Worm (Caenorhabditis elegans) whole organism, young adult: ENCODE data around the gene srw-33.
A peak's percentile ranks its signal among the peaks of the same experiment; 100 is the strongest.

Experiments
- B0035.1 ChIP-seq: sonication (generic microtip); optimal IDR thresholded peaks from 2 replicates; lab custom pipeline; 2016; ENCODE audit warnings: missing genetic modification characterization, mild to moderate bottlenecking, missing compliant biosample characterization, missing genotype, missing genetic modification reagents
- B0261.1 ChIP-seq: sonication (generic microtip); optimal IDR thresholded peaks from 2 replicates; lab custom pipeline; 2016; ENCODE audit warnings: mild to moderate bottlenecking, missing genetic modification characterization, moderate library complexity, missing compliant biosample characterization
- F49E8.2 ChIP-seq: sonication (generic microtip); optimal IDR thresholded peaks from 3 replicates; lab custom pipeline; 2017; ENCODE audit warnings: missing genetic modification characterization, mild to moderate bottlenecking, missing compliant biosample characterization, antibody characterized with exemption, moderate library complexity; ENCODE audit not compliant: insufficient read depth
- F55B11.4 ChIP-seq: sonication (generic microtip); optimal IDR thresholded peaks from 2 replicates; lab custom pipeline; 2016; ENCODE audit warnings: missing compliant biosample characterization, missing genetic modification characterization, borderline replicate concordance; ENCODE audit not compliant: insufficient read depth
- Y53G8AR.9 ChIP-seq: fragments of 200-800 bp; sonication (Bioruptor generic); conservative IDR thresholded peaks from 2 replicates; pipeline ENCODE4 v1.3.6; 2022; ENCODE audit warnings: missing genetic modification reagents, missing genetic modification characterization, missing compliant biosample characterization
- Y67H2A.10 ChIP-seq: fragments of 200-800 bp; sonication (Bioruptor generic); conservative IDR thresholded peaks from 2 replicates; pipeline ENCODE4 v1.3.6; 2022; ENCODE audit warnings: missing genetic modification reagents, missing genetic modification characterization, missing compliant biosample characterization
- Y95B8A.8 ChIP-seq: fragments of 200-800 bp; sonication (Bioruptor generic); IDR thresholded peaks from 2 replicates; pipeline ENCODE4 v1.3.6; 2022; ENCODE audit warnings: missing genetic modification reagents, missing genetic modification characterization, missing compliant biosample characterization
- ama-1 ChIP-seq, 3 experiments: fragments of 150-350 bp in 1 of 3; sonication (generic microtip) in 2 of 3; optimal IDR thresholded peaks; 2 replicates each; lab custom pipeline; 2014 to 2018; ENCODE audit warnings: missing biosample characterization in 2 of 3, missing genetic modification characterization in 2 of 3, missing genetic modification reagents in 2 of 3
- aptf-2 ChIP-seq: fragments of 200-800 bp; sonication (Bioruptor generic); conservative IDR thresholded peaks from 2 replicates; pipeline ENCODE4 v1.3.6; 2022; ENCODE audit warnings: missing genetic modification reagents, missing genetic modification characterization, missing compliant biosample characterization
- athp-1 ChIP-seq: sonication (generic microtip); optimal IDR thresholded peaks from 2 replicates; lab custom pipeline; 2017; ENCODE audit warnings: mild to moderate bottlenecking, missing genetic modification characterization, missing compliant biosample characterization
- attf-3 ChIP-seq: fragments of 200-800 bp; sonication (Bioruptor generic); conservative IDR thresholded peaks from 2 replicates; pipeline ENCODE4 v1.3.6; 2022; ENCODE audit warnings: missing genetic modification reagents, missing genetic modification characterization, missing compliant biosample characterization
- attf-5 ChIP-seq: fragments of 200-800 bp; sonication (Bioruptor generic); optimal IDR thresholded peaks from 2 replicates; lab custom pipeline; 2018; ENCODE audit warnings: mild to moderate bottlenecking, missing genetic modification characterization, missing compliant biosample characterization
- bed-1 ChIP-seq: fragments of 200-800 bp; sonication (Bioruptor generic); IDR thresholded peaks from 2 replicates; pipeline ENCODE4 v1.3.6; 2022; ENCODE audit warnings: missing genetic modification reagents, missing genetic modification characterization, missing compliant biosample characterization
- bed-2 ChIP-seq: fragments of 200-800 bp; sonication (Bioruptor generic); IDR thresholded peaks from 2 replicates; pipeline ENCODE4 v1.3.6; 2022; ENCODE audit warnings: missing genetic modification reagents, missing genetic modification characterization, missing compliant biosample characterization
- cebp-1 ChIP-seq, 2 experiments: fragments of 200-800 bp in 1 of 2; sonication (Bioruptor generic) in 1 of 2; sonication (generic microtip) in 1 of 2; IDR thresholded peaks in 1 of 2; optimal IDR thresholded peaks in 1 of 2; 2 replicates each; pipeline versions ENCODE4 v1.3.6 to Lab custom; 2017 to 2022; ENCODE audit warnings: missing compliant biosample characterization in 2 of 2, missing genetic modification characterization in 2 of 2, mild to moderate bottlenecking in 1 of 2, missing genetic modification reagents in 1 of 2, moderate library complexity in 1 of 2
- ceh-79 ChIP-seq: sonication (generic microtip); optimal IDR thresholded peaks from 2 replicates; lab custom pipeline; 2017; ENCODE audit warnings: mild to moderate bottlenecking, missing genetic modification characterization, missing compliant biosample characterization
- ceh-91 ChIP-seq: fragments of 200-800 bp; sonication (Bioruptor generic); IDR thresholded peaks from 2 replicates; pipeline ENCODE4 v1.3.6; 2022; ENCODE audit warnings: missing genetic modification reagents, missing genetic modification characterization, missing compliant biosample characterization
- die-1 ChIP-seq: sonication (generic microtip); optimal IDR thresholded peaks from 2 replicates; lab custom pipeline; 2016; ENCODE audit warnings: missing genotype, mild to moderate bottlenecking, missing genetic modification characterization, missing compliant biosample characterization
- dox-1 ChIP-seq: fragments of 200-800 bp; sonication (Bioruptor generic); IDR thresholded peaks from 2 replicates; pipeline ENCODE4 v1.3.6; 2022; ENCODE audit warnings: missing genetic modification reagents, missing genetic modification characterization, missing compliant biosample characterization
- efl-1 ChIP-seq: fragments of 150-350 bp; optimal IDR thresholded peaks from 2 replicates; lab custom pipeline; 2014; ENCODE audit warnings: missing biosample characterization, missing genetic modification reagents, missing genetic modification characterization
- egl-18 ChIP-seq: fragments of 200-800 bp; sonication (Bioruptor generic); IDR thresholded peaks from 2 replicates; pipeline ENCODE4 v1.3.6; 2022; ENCODE audit warnings: missing genetic modification reagents, missing genetic modification characterization, missing compliant biosample characterization
- gei-17 ChIP-seq: fragments of 200-800 bp; sonication (Bioruptor generic); optimal IDR thresholded peaks from 2 replicates; lab custom pipeline; 2018; ENCODE audit warnings: mild to moderate bottlenecking, missing genetic modification characterization, missing compliant biosample characterization
- him-1 ChIP-seq: sonication (generic microtip); optimal IDR thresholded peaks from 2 replicates; lab custom pipeline; 2016; ENCODE audit warnings: missing genotype, missing genetic modification reagents, missing genetic modification characterization, missing compliant biosample characterization
- hmg-1.2 ChIP-seq: fragments of 200-800 bp; sonication (Bioruptor generic); IDR thresholded peaks from 2 replicates; pipeline ENCODE4 v1.3.6; 2022; ENCODE audit warnings: missing genetic modification reagents, missing genetic modification characterization, missing compliant biosample characterization
- hrde-1 ChIP-seq: sonication (generic microtip); optimal IDR thresholded peaks from 2 replicates; lab custom pipeline; 2016; ENCODE audit warnings: missing genetic modification characterization, mild to moderate bottlenecking, missing compliant biosample characterization, moderate library complexity, missing genotype, missing genetic modification reagents, borderline replicate concordance
- hsf-1 ChIP-seq: fragments of 200-800 bp; sonication (Bioruptor generic); IDR thresholded peaks from 2 replicates; pipeline ENCODE4 v1.3.6; 2022; ENCODE audit warnings: missing genetic modification reagents, missing genetic modification characterization, missing compliant biosample characterization
- let-526 ChIP-seq: fragments of 200-800 bp; sonication (Bioruptor generic); IDR thresholded peaks from 2 replicates; pipeline ENCODE4 v1.3.6; 2022; ENCODE audit warnings: missing genetic modification reagents, missing genetic modification characterization, missing compliant biosample characterization
- lsy-27 ChIP-seq: sonication (generic microtip); optimal IDR thresholded peaks from 2 replicates; lab custom pipeline; 2017; ENCODE audit warnings: missing genetic modification characterization, mild to moderate bottlenecking, missing compliant biosample characterization, antibody characterized with exemption, missing genotype, borderline replicate concordance; ENCODE audit not compliant: insufficient read depth
- madf-8 ChIP-seq: fragments of 200-800 bp; sonication (Bioruptor generic); conservative IDR thresholded peaks from 2 replicates; pipeline ENCODE4 v1.3.6; 2022; ENCODE audit warnings: missing genetic modification reagents, missing genetic modification characterization, missing compliant biosample characterization
- mcd-1 ChIP-seq: fragments of 200-800 bp; sonication (Bioruptor generic); IDR thresholded peaks from 2 replicates; pipeline ENCODE4 v1.3.6; 2022; ENCODE audit warnings: missing genetic modification reagents, missing genetic modification characterization, missing compliant biosample characterization
- mel-28 ChIP-seq: sonication (generic microtip); optimal IDR thresholded peaks from 2 replicates; lab custom pipeline; 2016; ENCODE audit warnings: borderline replicate concordance, mild to moderate bottlenecking, missing genetic modification characterization, missing compliant biosample characterization
- nfyb-1 ChIP-seq: fragments of 200-800 bp; sonication (Bioruptor generic); IDR thresholded peaks from 2 replicates; pipeline ENCODE4 v1.3.6; 2022; ENCODE audit warnings: missing genetic modification reagents, missing genetic modification characterization, missing compliant biosample characterization
- nhr-179 ChIP-seq: sonication (generic microtip); optimal IDR thresholded peaks from 2 replicates; lab custom pipeline; 2016; ENCODE audit warnings: mild to moderate bottlenecking, missing genetic modification characterization, missing compliant biosample characterization
- nhr-80 ChIP-seq: sonication (generic microtip); optimal IDR thresholded peaks from 2 replicates; lab custom pipeline; 2016; ENCODE audit warnings: missing genetic modification characterization, missing compliant biosample characterization
- pha-4 ChIP-seq: fragments of 150-350 bp; sonication (generic microtip); optimal IDR thresholded peaks from 2 replicates; lab custom pipeline; 2014; ENCODE audit warnings: missing biosample characterization, missing genetic modification reagents, missing genetic modification characterization
- rcor-1 ChIP-seq: fragments of 200-800 bp; sonication (Bioruptor generic); IDR thresholded peaks from 2 replicates; pipeline ENCODE4 v1.3.6; 2022; ENCODE audit warnings: missing genetic modification reagents, missing genetic modification characterization, missing compliant biosample characterization
- rec-8 ChIP-seq, 2 experiments: sonication (generic microtip); optimal IDR thresholded peaks; 2 replicates each; lab custom pipeline; 2016; ENCODE audit warnings: mild to moderate bottlenecking in 2 of 2, missing genetic modification characterization in 2 of 2, missing genetic modification reagents in 2 of 2, missing genotype in 2 of 2, missing biosample characterization in 1 of 2, missing compliant biosample characterization in 1 of 2, moderate library complexity in 1 of 2
- repo-1 ChIP-seq: sonication (generic microtip); optimal IDR thresholded peaks from 2 replicates; lab custom pipeline; 2017; ENCODE audit warnings: mild to moderate bottlenecking, missing genetic modification characterization, missing compliant biosample characterization
- sdz-38 ChIP-seq: sonication (generic microtip); optimal IDR thresholded peaks from 2 replicates; lab custom pipeline; 2016; ENCODE audit warnings: missing genotype, missing genetic modification characterization, missing compliant biosample characterization
- snpc-1.3 ChIP-seq: sonication (generic microtip); optimal IDR thresholded peaks from 2 replicates; lab custom pipeline; 2017; ENCODE audit warnings: missing genetic modification characterization, mild to moderate bottlenecking, missing compliant biosample characterization, antibody characterized with exemption, moderate library complexity, missing genotype, missing genetic modification reagents; ENCODE audit not compliant: insufficient read depth
- snpc-3.4 ChIP-seq: sonication (generic microtip); optimal IDR thresholded peaks from 2 replicates; lab custom pipeline; 2017; ENCODE audit warnings: missing genetic modification characterization, mild to moderate bottlenecking, missing compliant biosample characterization, antibody characterized with exemption, moderate library complexity, missing genotype, missing genetic modification reagents
- tbx-9 ChIP-seq: sonication (generic microtip); optimal IDR thresholded peaks from 2 replicates; lab custom pipeline; 2016; ENCODE audit warnings: borderline replicate concordance, missing genetic modification characterization, inconsistent platforms, missing compliant biosample characterization
- xnd-1 ChIP-seq: sonication (generic microtip); optimal IDR thresholded peaks from 2 replicates; lab custom pipeline; 2016; ENCODE audit warnings: missing genotype, missing genetic modification reagents, missing genetic modification characterization, missing compliant biosample characterization
- zfh-2 ChIP-seq: fragments of 200-800 bp; sonication (Bioruptor generic); conservative IDR thresholded peaks from 2 replicates; pipeline ENCODE4 v1.3.6; 2022; ENCODE audit warnings: missing genetic modification reagents, missing genetic modification characterization, missing compliant biosample characterization
- ztf-18 ChIP-seq: sonication (generic microtip); optimal IDR thresholded peaks from 2 replicates; lab custom pipeline; 2016; ENCODE audit warnings: missing genotype, mild to moderate bottlenecking, missing genetic modification characterization, missing compliant biosample characterization
- ztf-6 ChIP-seq: fragments of 200-800 bp; sonication (Bioruptor generic); IDR thresholded peaks from 2 replicates; pipeline ENCODE4 v1.3.6; 2022; ENCODE audit warnings: missing genetic modification reagents, missing genetic modification characterization, missing compliant biosample characterization

srw-33 gene

ce11 chrV:15479825-15480224 is 28.5 kb upstream of the srw-33 start (continued):
- TF ChIP-seq F49E8.2 (tag; lab: Kevin White, UChicago) (peak; percentile 47), attf-3 (GFP tag; lab: Robert Waterston, UW) (no peak), rec-8 (tag; optimal IDR thresholded peaks at IDR 0.05; lab: Kevin White, UChicago) (peak in 1 of 2 experiments; percentile 53), bed-1 (GFP tag; lab: Robert Waterston, UW) (no peak), attf-5 (GFP tag; lab: Kevin White, UChicago) (peak; percentile 20), xnd-1 (no peak), ztf-6 (GFP tag; lab: Robert Waterston, UW) (no peak), sdz-38 (tag; lab: Kevin White, UChicago) (no peak), nhr-179 (no peak), B0035.1 (tag; lab: Kevin White, UChicago) (no peak), snpc-1.3 (peak; percentile 52), ceh-79 (tag; lab: Kevin White, UChicago) (no peak), nhr-80 (no peak), Y67H2A.10 (GFP tag; lab: Robert Waterston, UW) (no peak), cebp-1 (GFP tag; IDR thresholded peaks at IDR 0.05; lab: Robert Waterston, UW) (no peak), cebp-1 (tag; optimal IDR thresholded peaks at IDR 0.05; lab: Kevin White, UChicago) (peak; percentile 25), rcor-1 (no peak), ceh-91 (GFP tag; lab: Robert Waterston, UW) (no peak), nfyb-1 (GFP tag; lab: Robert Waterston, UW) (0 out of 2 replicates have a peak, but pooled peaks have one; percentile 50), Y95B8A.8 (GFP tag; lab: Robert Waterston, UW) (no peak), die-1 (tag; lab: Kevin White, UChicago) (peak; percentile 55), mel-28 (tag; lab: Kevin White, UChicago) (no peak), ztf-18 (tag; lab: Kevin White, UChicago) (peak; percentile 41), lsy-27 (no peak), madf-8 (GFP tag; lab: Robert Waterston, UW) (no peak), hsf-1 (peak; percentile 72), aptf-2 (GFP tag; lab: Robert Waterston, UW) (no peak), repo-1 (tag; lab: Kevin White, UChicago) (no peak), efl-1 (GFP tag; lab: Kevin White, UChicago) (no peak), Y53G8AR.9 (GFP tag; lab: Robert Waterston, UW) (no peak), egl-18 (no peak), let-526 (no peak), dox-1 (GFP tag; lab: Robert Waterston, UW) (peak; percentile 35; the same call in 1 of the 2 replicates), tbx-9 (no peak), hrde-1 (tag; lab: Kevin White, UChicago) (no peak), F55B11.4 (tag; lab: Kevin White, UChicago) (no peak), mcd-1 (GFP tag; lab: Robert Waterston, UW) (no peak), zfh-2 (no peak), ama-1 (optimal IDR thresholded peaks at IDR 0.05; lab: Kevin White, UChicago) (no peak), ama-1 (GFP tag; optimal IDR thresholded peaks at IDR 0.05; lab: Kevin White, UChicago) (peak in 1 of 2 experiments; percentile 46), him-1 (tag; lab: Kevin White, UChicago) (peak; percentile 67), bed-2 (GFP tag; lab: Robert Waterston, UW) (no peak), snpc-3.4 (tag; lab: Kevin White, UChicago) (peak; percentile 81), B0261.1 (peak; percentile 83), athp-1 (tag; lab: Kevin White, UChicago) (no peak), pha-4 (tag; lab: Kevin White, UChicago) (no peak), hmg-1.2 (peak; percentile 49), gei-17 (no peak)
